Fruit fly (Drosophila melanogaster): ENCODE measurements around the gene nyo.
A peak's percentile ranks its signal among the peaks of the same experiment; 100 is the strongest.

The nyo gene

DNA sequence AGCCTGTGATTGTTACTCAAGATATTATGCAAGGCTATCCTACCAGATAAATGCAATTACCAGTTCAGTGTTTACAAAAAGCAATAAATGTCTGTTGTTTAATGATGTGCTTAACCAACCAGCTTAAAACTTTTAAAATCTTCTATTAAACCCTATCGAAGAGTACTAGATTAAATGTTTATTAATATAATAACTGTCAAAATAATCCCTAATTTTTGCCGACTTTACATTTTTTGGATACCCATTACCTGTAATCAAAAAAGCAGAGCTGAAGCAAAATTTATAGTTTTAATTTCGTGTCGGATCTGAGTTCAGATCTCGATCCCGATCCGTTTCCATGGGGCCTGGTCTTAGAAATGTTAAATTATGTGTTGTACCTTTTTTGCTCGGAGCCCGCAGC lies 47.4 kb downstream of the nyo start, which contains the start of gene CG1638:
TSS of gene CG1638 (plus strand) at position 301 of the 400 bp plus-strand sequence.
- TF ChIP-seq CrebA (GFP tag; optimal IDR thresholded peaks at IDR 0.05; ENCODE audit: borderline replicate concordance) (no peak), N (GFP tag; optimal IDR thresholded peaks at IDR 0.05) (no peak), h (GFP tag; optimal IDR thresholded peaks at IDR 0.05) (no peak), jim (GFP tag; optimal IDR thresholded peaks at IDR 0.05) (no peak), CG9705 (GFP tag; optimal IDR thresholded peaks at IDR 0.05) (no peak), dmrt93B (GFP tag; optimal IDR thresholded peaks at IDR 0.05) (no peak), sv (GFP tag; optimal IDR thresholded peaks at IDR 0.05) (no peak), lola (GFP tag; optimal IDR thresholded peaks at IDR 0.05) (no peak), Abd-B (GFP tag; optimal IDR thresholded peaks at IDR 0.05) (no peak), br (GFP tag; optimal IDR thresholded peaks at IDR 0.05) (no peak), Dif (GFP tag; optimal IDR thresholded peaks at IDR 0.05; ENCODE audit: partially characterized antibody) (no peak), rgr (GFP tag; optimal IDR thresholded peaks at IDR 0.05) (no peak), Hnf4 (GFP tag; optimal IDR thresholded peaks at IDR 0.05) (no peak), brk (GFP tag; optimal IDR thresholded peaks at IDR 0.05) (no peak), dl (GFP tag; optimal IDR thresholded peaks at IDR 0.05; ENCODE audit: insufficient read depth in 1 of 2, partially characterized antibody in 2 of 2) (no peak), pan (optimal IDR thresholded peaks at IDR 0.05) (no peak)

DNA sequence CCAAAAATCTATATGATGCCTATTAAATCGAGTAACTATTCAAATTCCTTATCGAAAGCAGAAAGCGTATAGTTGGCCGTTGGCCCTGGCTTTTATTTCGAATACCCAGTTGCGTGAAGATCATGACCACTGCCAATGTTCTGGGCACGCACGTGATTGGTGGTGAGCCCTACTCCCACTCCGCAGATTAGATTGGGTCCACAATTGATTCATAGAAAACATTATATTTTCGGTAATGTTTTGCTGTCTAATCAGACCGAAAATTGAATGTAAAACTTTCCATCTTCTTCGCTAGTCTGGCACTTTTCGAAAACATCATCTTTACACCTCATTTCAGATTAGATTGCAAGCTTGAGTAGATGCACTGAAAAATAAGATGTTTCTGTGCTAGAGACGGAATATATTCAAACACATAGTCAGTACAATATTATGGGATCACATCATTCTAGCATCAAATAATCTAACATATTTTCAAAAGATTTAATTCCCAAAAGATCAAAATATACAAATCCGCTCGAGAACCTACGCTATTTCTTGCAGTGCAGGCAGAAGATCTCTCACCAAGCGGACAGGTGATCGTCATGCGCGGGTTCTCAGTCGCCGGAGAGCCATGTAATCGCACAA lies 49.5 kb downstream of the nyo start, which contains the start of gene CG1774:
TSS of gene CG1774 (plus strand) at position 548 of the 624 bp plus-strand sequence.
- TF ChIP-seq Hr83 (GFP tag; optimal IDR thresholded peaks at IDR 0.05; ENCODE audit: poor library complexity, severe bottlenecking) (peak; percentile 43), jim (GFP tag; optimal IDR thresholded peaks at IDR 0.05) (no peak), CG32264 (GFP tag; optimal IDR thresholded peaks at IDR 0.05) (peak; percentile 53), Myc (optimal IDR thresholded peaks at IDR 0.05) (no peak), GATAd (GFP tag; optimal IDR thresholded peaks at IDR 0.05) (no peak), sv (GFP tag; optimal IDR thresholded peaks at IDR 0.05) (peak; percentile 47), CG9705 (GFP tag; optimal IDR thresholded peaks at IDR 0.05) (no peak), Mio (GFP tag; optimal IDR thresholded peaks at IDR 0.05) (peak; percentile 44), psq (GFP tag; optimal IDR thresholded peaks at IDR 0.05) (peak; percentile 75), HLH106 (tag; optimal IDR thresholded peaks at IDR 0.05) (peak; percentile 58), Rel (GFP tag; optimal IDR thresholded peaks at IDR 0.05) (peak; percentile 66), Rel (tag; optimal IDR thresholded peaks at IDR 0.05) (peak; percentile 10), pan (optimal IDR thresholded peaks at IDR 0.05) (no peak), fru (GFP tag; optimal IDR thresholded peaks at IDR 0.05) (peak; percentile 94), rgr (GFP tag; optimal IDR thresholded peaks at IDR 0.05) (peak; percentile 90), Dfd (GFP tag; optimal IDR thresholded peaks at IDR 0.05) (no peak), br (GFP tag; optimal IDR thresholded peaks at IDR 0.05) (peak; percentile 90), foxo (GFP tag; optimal IDR thresholded peaks at IDR 0.05) (peak; percentile 78 to 90), tai (GFP tag; optimal IDR thresholded peaks at IDR 0.05) (no peak), brk (GFP tag; optimal IDR thresholded peaks at IDR 0.05) (peak; percentile 79), ey (GFP tag; optimal IDR thresholded peaks at IDR 0.05) (peak; percentile 90), sage (GFP tag; optimal IDR thresholded peaks at IDR 0.05) (peak; percentile 49), N (GFP tag; optimal IDR thresholded peaks at IDR 0.05) (no peak), dmrt93B (GFP tag; optimal IDR thresholded peaks at IDR 0.05) (peak; percentile 17), Hnf4 (GFP tag; optimal IDR thresholded peaks at IDR 0.05) (peak; percentile 83), Abd-B (GFP tag; optimal IDR thresholded peaks at IDR 0.05) (no peak), Vsx2 (GFP tag; optimal IDR thresholded peaks at IDR 0.05; ENCODE audit: partially characterized antibody) (no peak), Hr78 (GFP tag; optimal IDR thresholded peaks at IDR 0.05) (no peak), dl (GFP tag; optimal IDR thresholded peaks at IDR 0.05; ENCODE audit: insufficient read depth in 1 of 2, partially characterized antibody in 2 of 2) (no peak), dsf (GFP tag; optimal IDR thresholded peaks at IDR 0.05; ENCODE audit: borderline replicate concordance) (no peak), usp (GFP tag; optimal IDR thresholded peaks at IDR 0.05) (no peak), CrebA (GFP tag; optimal IDR thresholded peaks at IDR 0.05; ENCODE audit: borderline replicate concordance) (no peak), h (GFP tag; optimal IDR thresholded peaks at IDR 0.05) (peak; percentile 93), woc (GFP tag; optimal IDR thresholded peaks at IDR 0.05) (peak; percentile 56), Dif (GFP tag; optimal IDR thresholded peaks at IDR 0.05; ENCODE audit: partially characterized antibody) (no peak), lola (GFP tag; optimal IDR thresholded peaks at IDR 0.05) (no peak), Jra (GFP tag; optimal IDR thresholded peaks at IDR 0.05) (peak; percentile 60), Sp1 (GFP tag; optimal IDR thresholded peaks at IDR 0.05) (peak; percentile 75), OdsH (GFP tag; optimal IDR thresholded peaks at IDR 0.05) (peak; percentile 89)
